Fruit fly (Drosophila melanogaster) whole organism, prepupa: ENCODE measurements around the gene mal.
A peak's percentile ranks its signal among the peaks of the same experiment; 100 is the strongest.

ENCODE experiments used
- CG10631 ChIP-seq: fragments of 200-800 bp; sonication (Bioruptor generic); optimal IDR thresholded peaks from 2 replicates; lab custom pipeline; 2016; ENCODE audit warnings: missing biosample characterization, missing genetic modification characterization
- CG10669 ChIP-seq: fragments of 200-800 bp; sonication (Bioruptor generic); optimal IDR thresholded peaks from 3 replicates; lab custom pipeline; 2018; ENCODE audit warnings: missing biosample characterization, mild to moderate bottlenecking, missing genetic modification characterization, moderate library complexity
- CG11294 ChIP-seq: fragments of 200-800 bp; sonication (Bioruptor generic); IDR thresholded peaks from 2 replicates; pipeline ENCODE4 v1.3.6; 2022; ENCODE audit warnings: missing biosample characterization, missing genetic modification characterization
- CG11902 ChIP-seq: fragments of 200-800 bp; sonication (Bioruptor generic); optimal IDR thresholded peaks from 3 replicates; lab custom pipeline; 2016; ENCODE audit warnings: missing biosample characterization, missing genetic modification characterization
- CG3032 ChIP-seq: fragments of 200-800 bp; optimal IDR thresholded peaks from 2 replicates; lab custom pipeline; 2019; ENCODE audit warnings: missing biosample characterization, mild to moderate bottlenecking, missing genetic modification characterization, moderate library complexity
- CG32006 ChIP-seq: fragments of 200-800 bp; sonication (Bioruptor generic); optimal IDR thresholded peaks from 3 replicates; lab custom pipeline; 2017; ENCODE audit warnings: missing biosample characterization, mild to moderate bottlenecking, missing genetic modification characterization
- CG4318 ChIP-seq: fragments of 200-800 bp; sonication (Bioruptor generic); optimal IDR thresholded peaks from 3 replicates; lab custom pipeline; 2017; ENCODE audit warnings: missing biosample characterization, mild to moderate bottlenecking, missing genetic modification characterization
- CG6276 ChIP-seq: fragments of 200-800 bp; sonication (Bioruptor generic); optimal IDR thresholded peaks from 2 replicates; lab custom pipeline; 2017; ENCODE audit warnings: missing biosample characterization, mild to moderate bottlenecking, missing genetic modification characterization
- CG6854 ChIP-seq: fragments of 200-800 bp; sonication (Bioruptor generic); optimal IDR thresholded peaks from 2 replicates; lab custom pipeline; 2017; ENCODE audit warnings: missing biosample characterization, mild to moderate bottlenecking, missing genetic modification characterization
- CG8119 ChIP-seq: fragments of 200-800 bp; sonication (Bioruptor generic); IDR thresholded peaks from 3 replicates; pipeline ENCODE4 v1.3.6; 2022; ENCODE audit warnings: missing biosample characterization, missing genetic modification characterization
- CG8632 ChIP-seq: fragments of 200-800 bp; sonication (Bioruptor generic); optimal IDR thresholded peaks from 3 replicates; lab custom pipeline; 2016; ENCODE audit warnings: missing biosample characterization, missing genetic modification characterization
- Eip75B ChIP-seq: fragments of 200-800 bp; sonication (Bioruptor generic); optimal IDR thresholded peaks from 3 replicates; lab custom pipeline; 2016; ENCODE audit warnings: missing biosample characterization, missing genetic modification characterization
- Eip78C ChIP-seq: fragments of 200-800 bp; sonication (Bioruptor generic); peaks from one replicate; lab custom pipeline; 2016; ENCODE audit warnings: missing biosample characterization, missing genetic modification characterization
- Eip93F ChIP-seq: fragments of 200-800 bp; sonication (Bioruptor generic); optimal IDR thresholded peaks from 2 replicates; lab custom pipeline; 2016; ENCODE audit warnings: missing biosample characterization, mild to moderate bottlenecking, missing genetic modification characterization
- Ets21C ChIP-seq: fragments of 200-800 bp; sonication (Bioruptor generic); optimal IDR thresholded peaks from 3 replicates; lab custom pipeline; 2016; ENCODE audit warnings: missing biosample characterization, missing genetic modification characterization
- Hr38 ChIP-seq: sonication (Bioruptor generic); optimal IDR thresholded peaks from 2 replicates; lab custom pipeline; 2016; ENCODE audit warnings: missing biosample characterization, missing genetic modification characterization
- Hr39 ChIP-seq: fragments of 200-800 bp; sonication (Bioruptor generic); optimal IDR thresholded peaks from 2 replicates; lab custom pipeline; 2016; ENCODE audit warnings: missing biosample characterization, missing genetic modification characterization
- Lpt ChIP-seq: fragments of 200-800 bp; sonication (Bioruptor generic); optimal IDR thresholded peaks from 3 replicates; lab custom pipeline; 2016; ENCODE audit warnings: missing biosample characterization, missing genetic modification characterization
- Met ChIP-seq: fragments of 200-800 bp; sonication (Bioruptor generic); optimal IDR thresholded peaks from 3 replicates; lab custom pipeline; 2016; ENCODE audit warnings: missing biosample characterization, missing genetic modification characterization
- OdsH ChIP-seq: fragments of 200-800 bp; sonication (Bioruptor generic); optimal IDR thresholded peaks from 3 replicates; lab custom pipeline; 2016; ENCODE audit warnings: missing biosample characterization, missing genetic modification characterization
- Sox14 ChIP-seq: fragments of 200-800 bp; sonication (Bioruptor generic); optimal IDR thresholded peaks from 3 replicates; lab custom pipeline; 2016; ENCODE audit warnings: missing biosample characterization, missing genetic modification characterization
- achi ChIP-seq: fragments of 200-800 bp; sonication (Bioruptor generic); optimal IDR thresholded peaks from 3 replicates; lab custom pipeline; 2016; ENCODE audit warnings: missing biosample characterization, missing genetic modification characterization
- acj6 ChIP-seq: fragments of 200-800 bp; sonication (Bioruptor generic); optimal IDR thresholded peaks from 3 replicates; lab custom pipeline; 2016; ENCODE audit warnings: missing biosample characterization, missing genetic modification characterization
- dac ChIP-seq: fragments of 200-800 bp; sonication (Bioruptor generic); optimal IDR thresholded peaks from 2 replicates; lab custom pipeline; 2017; ENCODE audit warnings: missing biosample characterization, mild to moderate bottlenecking, missing genetic modification characterization
- dsx ChIP-seq: fragments of 200-800 bp; optimal IDR thresholded peaks from 3 replicates; lab custom pipeline; 2019; ENCODE audit warnings: missing biosample characterization, mild to moderate bottlenecking, missing genetic modification characterization, moderate library complexity; ENCODE audit not compliant: poor library complexity, severe bottlenecking
- eg ChIP-seq: fragments of 200-800 bp; sonication (Bioruptor generic); IDR thresholded peaks from 3 replicates; pipeline ENCODE4 v1.3.6; 2022; ENCODE audit warnings: missing biosample characterization, missing genetic modification characterization
- fd59A ChIP-seq: fragments of 200-800 bp; sonication (Bioruptor generic); optimal IDR thresholded peaks from 2 replicates; lab custom pipeline; 2017; ENCODE audit warnings: missing biosample characterization, mild to moderate bottlenecking, missing genetic modification characterization, missing genetic modification reagents
- fd85E ChIP-seq: fragments of 200-800 bp; sonication (Bioruptor generic); optimal IDR thresholded peaks from 3 replicates; lab custom pipeline; 2016; ENCODE audit warnings: missing biosample characterization, missing genetic modification characterization
- fkh ChIP-seq: fragments of 200-800 bp; sonication (Bioruptor generic); optimal IDR thresholded peaks from 3 replicates; lab custom pipeline; 2017; ENCODE audit warnings: missing biosample characterization, mild to moderate bottlenecking, missing genetic modification characterization, moderate library complexity
- pdm3 ChIP-seq: fragments of 200-800 bp; sonication (Bioruptor generic); optimal IDR thresholded peaks from 3 replicates; lab custom pipeline; 2016; ENCODE audit warnings: missing biosample characterization, missing genetic modification characterization
- ss ChIP-seq, 2 experiments: fragments of 200-800 bp; sonication (Bioruptor generic); optimal IDR thresholded peaks; 2 replicates in 1 of 2; 3 replicates in 1 of 2; lab custom pipeline; 2017 to 2018; ENCODE audit warnings: mild to moderate bottlenecking in 2 of 2, missing biosample characterization in 2 of 2, missing genetic modification characterization in 2 of 2, moderate library complexity in 1 of 2
- svp ChIP-seq: fragments of 200-800 bp; sonication (Bioruptor generic); peaks from one replicate; lab custom pipeline; 2016; ENCODE audit warnings: missing biosample characterization, missing genetic modification characterization
- topi ChIP-seq: fragments of 200-800 bp; sonication (Bioruptor generic); optimal IDR thresholded peaks from 3 replicates; lab custom pipeline; 2016; ENCODE audit warnings: missing biosample characterization, missing genetic modification characterization

mal gene

dm6 chrX:20429482-20430204 is at the start of gene mal, which contains the start of gene CG11710 (continued):
- TF ChIP-seq OdsH (GFP tag; lab: Kevin White, UChicago): peak; percentile 78
- peak; percentile 76 for TF ChIP-seq CG6854 (GFP tag; lab: Kevin White, UChicago)
- peak; percentile 85 for TF ChIP-seq CG8119
- peak; percentile 73 for TF ChIP-seq CG11902 (GFP tag; lab: Kevin White, UChicago)
- peak; percentile 49 for TF ChIP-seq dac (GFP tag; lab: Kevin White, UChicago)
- no peak for TF ChIP-seq Hr38
- peak; percentile 81 for TF ChIP-seq CG10631 (GFP tag; lab: Kevin White, UChicago)
- peak; percentile 90 for TF ChIP-seq Met (GFP tag; lab: Kevin White, UChicago)
- TF ChIP-seq Hr39 (GFP tag; lab: Kevin White, UChicago): peak; percentile 83
- peak; percentile 84 for TF ChIP-seq CG3032

dm6 chrX:20385865-20386264 is 43.6 kb upstream of the mal start:
- TF ChIP-seq CG32006 (GFP tag; lab: Kevin White, UChicago): no peak
- no peak for TF ChIP-seq svp (GFP tag; lab: Kevin White, UChicago)
- TF ChIP-seq achi (GFP tag; lab: Kevin White, UChicago): no peak
- no peak for TF ChIP-seq acj6 (GFP tag; lab: Kevin White, UChicago)
- no peak for TF ChIP-seq fd59A (GFP tag; lab: Kevin White, UChicago)
- no peak for TF ChIP-seq CG10669 (GFP tag; lab: Kevin White, UChicago)
- no peak for TF ChIP-seq ss (GFP tag; optimal IDR thresholded peaks at IDR 0.05; lab: Kevin White, UChicago)
- TF ChIP-seq Eip75B: no peak
- no peak for TF ChIP-seq CG3032
- no peak for TF ChIP-seq CG6276 (GFP tag; lab: Kevin White, UChicago)
- no peak for TF ChIP-seq CG10631 (GFP tag; lab: Kevin White, UChicago)

- TF ChIP-seq CG8632 (GFP tag; lab: Kevin White, UChicago): no peak
- TF ChIP-seq, all 60 proteins: peak for 0
These were observed 39.8 kb upstream of the mal start for dm6 chrX:20389633-20390032.

dm6 chrX:20390706-20391105 is 38.8 kb upstream of the mal start, which contains the start of gene jb:
Gene jb, minus strand, starts transcription at chrX:20390806.
- TF ChIP-seq Lpt (GFP tag; lab: Kevin White, UChicago) (no peak), CG11294 (no peak), eg (GFP tag; lab: Robert Waterston, UW) (no peak), CG8119 (no peak), ss (GFP tag; optimal IDR thresholded peaks at IDR 0.05; lab: Kevin White, UChicago) (no peak), CG6276 (GFP tag; lab: Kevin White, UChicago) (no peak), svp (GFP tag; lab: Kevin White, UChicago) (no peak), CG32006 (GFP tag; lab: Kevin White, UChicago) (no peak), pdm3 (no peak), Met (GFP tag; lab: Kevin White, UChicago) (no peak), Sox14 (GFP tag; lab: Kevin White, UChicago) (no peak), Ets21C (no peak), Hr39 (GFP tag; lab: Kevin White, UChicago) (no peak)

dm6 chrX:20391230-20391629 is 38.2 kb upstream of the mal start:
- TF ChIP-seq fd85E (GFP tag; lab: Kevin White, UChicago): no peak
- TF ChIP-seq dsx (GFP tag; lab: Kevin White, UChicago): peak; percentile 24
- TF ChIP-seq CG4318 (GFP tag; lab: Kevin White, UChicago): no peak
- TF ChIP-seq CG6276 (GFP tag; lab: Kevin White, UChicago): no peak
- no peak for TF ChIP-seq CG8119
- TF ChIP-seq fkh (GFP tag; lab: Kevin White, UChicago): no peak
- no peak for TF ChIP-seq fd59A (GFP tag; lab: Kevin White, UChicago)
- no peak for TF ChIP-seq CG6854 (GFP tag; lab: Kevin White, UChicago)
- peak; percentile 71 for TF ChIP-seq Sox14 (GFP tag; lab: Kevin White, UChicago)
- peak; percentile 27 for TF ChIP-seq Eip78C (GFP tag; lab: Kevin White, UChicago)
- TF ChIP-seq Eip93F (GFP tag; lab: Kevin White, UChicago): no peak
- no peak for TF ChIP-seq CG10669 (GFP tag; lab: Kevin White, UChicago)
- no peak for TF ChIP-seq svp (GFP tag; lab: Kevin White, UChicago)
- TF ChIP-seq topi: no peak
- TF ChIP-seq, all 60 proteins: peak for 3
